Fruit fly (Drosophila melanogaster) whole organism, prepupa: ENCODE measurements around the gene CG31077.
A peak's percentile ranks its signal among the peaks of the same experiment; 100 is the strongest.

Source experiments
- Blimp-1 ChIP-seq: fragments of 200-800 bp; sonication (Bioruptor generic); optimal IDR thresholded peaks from 3 replicates; lab custom pipeline; 2017; ENCODE audit warnings: missing biosample characterization, missing genetic modification characterization, mild to moderate bottlenecking, moderate library complexity, missing genetic modification reagents
- CG10631 ChIP-seq: fragments of 200-800 bp; sonication (Bioruptor generic); optimal IDR thresholded peaks from 2 replicates; lab custom pipeline; 2016; ENCODE audit warnings: missing biosample characterization, missing genetic modification characterization
- CG10669 ChIP-seq: fragments of 200-800 bp; sonication (Bioruptor generic); optimal IDR thresholded peaks from 3 replicates; lab custom pipeline; 2018; ENCODE audit warnings: missing biosample characterization, mild to moderate bottlenecking, missing genetic modification characterization, moderate library complexity
- CG11294 ChIP-seq: fragments of 200-800 bp; sonication (Bioruptor generic); IDR thresholded peaks from 2 replicates; pipeline ENCODE4 v1.3.6; 2022; ENCODE audit warnings: missing biosample characterization, missing genetic modification characterization
- CG11762 ChIP-seq: fragments of 200-800 bp; sonication (Bioruptor generic); optimal IDR thresholded peaks from 3 replicates; lab custom pipeline; 2016; ENCODE audit warnings: missing biosample characterization, missing genetic modification characterization; ENCODE audit not compliant: insufficient read depth
- CG11902 ChIP-seq: fragments of 200-800 bp; sonication (Bioruptor generic); optimal IDR thresholded peaks from 3 replicates; lab custom pipeline; 2016; ENCODE audit warnings: missing biosample characterization, missing genetic modification characterization
- CG15336 ChIP-seq: fragments of 200-800 bp; sonication (Bioruptor generic); IDR thresholded peaks from 2 replicates; pipeline ENCODE4 v1.3.6; 2022; ENCODE audit warnings: missing biosample characterization, missing genetic modification characterization
- CG1621 ChIP-seq: fragments of 200-800 bp; sonication (Bioruptor generic); optimal IDR thresholded peaks from 3 replicates; lab custom pipeline; 2018; ENCODE audit warnings: missing biosample characterization, mild to moderate bottlenecking, missing genetic modification characterization
- CG31627 ChIP-seq: fragments of 200-800 bp; sonication (Bioruptor generic); optimal IDR thresholded peaks from 3 replicates; lab custom pipeline; 2016; ENCODE audit warnings: missing biosample characterization, missing genetic modification characterization
- CG34406 ChIP-seq: fragments of 200-800 bp; sonication (Bioruptor generic); optimal IDR thresholded peaks from 3 replicates; lab custom pipeline; 2016; ENCODE audit warnings: missing biosample characterization, missing genetic modification characterization
- CG3919 ChIP-seq: fragments of 200-800 bp; sonication (Bioruptor generic); optimal IDR thresholded peaks from 3 replicates; lab custom pipeline; 2016; ENCODE audit warnings: missing biosample characterization, missing genetic modification characterization
- CG4318 ChIP-seq: fragments of 200-800 bp; sonication (Bioruptor generic); optimal IDR thresholded peaks from 3 replicates; lab custom pipeline; 2017; ENCODE audit warnings: missing biosample characterization, mild to moderate bottlenecking, missing genetic modification characterization
- CG6163 ChIP-seq: fragments of 200-800 bp; sonication (Bioruptor generic); IDR thresholded peaks from 3 replicates; pipeline ENCODE4 v1.3.6; 2022; ENCODE audit warnings: missing biosample characterization, missing genetic modification characterization
- CG6276 ChIP-seq: fragments of 200-800 bp; sonication (Bioruptor generic); optimal IDR thresholded peaks from 2 replicates; lab custom pipeline; 2017; ENCODE audit warnings: missing biosample characterization, mild to moderate bottlenecking, missing genetic modification characterization
- CG6792 ChIP-seq: fragments of 200-800 bp; sonication (Bioruptor generic); optimal IDR thresholded peaks from 3 replicates; lab custom pipeline; 2016; ENCODE audit warnings: missing biosample characterization, missing genetic modification characterization
- CG6854 ChIP-seq: fragments of 200-800 bp; sonication (Bioruptor generic); optimal IDR thresholded peaks from 2 replicates; lab custom pipeline; 2017; ENCODE audit warnings: missing biosample characterization, mild to moderate bottlenecking, missing genetic modification characterization
- CG7368 ChIP-seq: fragments of 200-800 bp; sonication (Bioruptor generic); optimal IDR thresholded peaks from 3 replicates; lab custom pipeline; 2016; ENCODE audit warnings: missing biosample characterization, missing genetic modification characterization
- CG8319 ChIP-seq: fragments of 200-800 bp; sonication (Bioruptor generic); optimal IDR thresholded peaks from 3 replicates; lab custom pipeline; 2016; ENCODE audit warnings: missing biosample characterization, missing genetic modification characterization
- CG8632 ChIP-seq: fragments of 200-800 bp; sonication (Bioruptor generic); optimal IDR thresholded peaks from 3 replicates; lab custom pipeline; 2016; ENCODE audit warnings: missing biosample characterization, missing genetic modification characterization
- CG9139 ChIP-seq: fragments of 200-800 bp; sonication (Bioruptor generic); optimal IDR thresholded peaks from 3 replicates; lab custom pipeline; 2017; ENCODE audit warnings: missing biosample characterization, mild to moderate bottlenecking, missing genetic modification characterization
- Eip75B ChIP-seq: fragments of 200-800 bp; sonication (Bioruptor generic); optimal IDR thresholded peaks from 3 replicates; lab custom pipeline; 2016; ENCODE audit warnings: missing biosample characterization, missing genetic modification characterization
- Eip78C ChIP-seq: fragments of 200-800 bp; sonication (Bioruptor generic); peaks from one replicate; lab custom pipeline; 2016; ENCODE audit warnings: missing biosample characterization, missing genetic modification characterization
- Eip93F ChIP-seq: fragments of 200-800 bp; sonication (Bioruptor generic); optimal IDR thresholded peaks from 2 replicates; lab custom pipeline; 2016; ENCODE audit warnings: missing biosample characterization, mild to moderate bottlenecking, missing genetic modification characterization
- Ets96B ChIP-seq: fragments of 200-800 bp; optimal IDR thresholded peaks from 2 replicates; lab custom pipeline; 2019; ENCODE audit warnings: missing biosample characterization, mild to moderate bottlenecking, missing genetic modification characterization, moderate library complexity
- Hr38 ChIP-seq: sonication (Bioruptor generic); optimal IDR thresholded peaks from 2 replicates; lab custom pipeline; 2016; ENCODE audit warnings: missing biosample characterization, missing genetic modification characterization
- Hr39 ChIP-seq: fragments of 200-800 bp; sonication (Bioruptor generic); optimal IDR thresholded peaks from 2 replicates; lab custom pipeline; 2016; ENCODE audit warnings: missing biosample characterization, missing genetic modification characterization
- Hr4 ChIP-seq: fragments of 200-800 bp; sonication (Bioruptor generic); optimal IDR thresholded peaks from 3 replicates; lab custom pipeline; 2016; ENCODE audit warnings: missing biosample characterization, missing genetic modification characterization
- Lpt ChIP-seq: fragments of 200-800 bp; sonication (Bioruptor generic); optimal IDR thresholded peaks from 3 replicates; lab custom pipeline; 2016; ENCODE audit warnings: missing biosample characterization, missing genetic modification characterization
- Met ChIP-seq: fragments of 200-800 bp; sonication (Bioruptor generic); optimal IDR thresholded peaks from 3 replicates; lab custom pipeline; 2016; ENCODE audit warnings: missing biosample characterization, missing genetic modification characterization
- OdsH ChIP-seq: fragments of 200-800 bp; sonication (Bioruptor generic); optimal IDR thresholded peaks from 3 replicates; lab custom pipeline; 2016; ENCODE audit warnings: missing biosample characterization, missing genetic modification characterization
- Smox ChIP-seq: fragments of 200-800 bp; sonication (Bioruptor generic); optimal IDR thresholded peaks from 3 replicates; lab custom pipeline; 2016; ENCODE audit warnings: missing biosample characterization, missing genetic modification characterization
- Sox102F ChIP-seq: fragments of 200-800 bp; sonication (Bioruptor generic); optimal IDR thresholded peaks from 2 replicates; lab custom pipeline; 2016; ENCODE audit warnings: missing biosample characterization, mild to moderate bottlenecking, missing genetic modification characterization
- Sox15 ChIP-seq: fragments of 200-800 bp; sonication (Bioruptor generic); optimal IDR thresholded peaks from 3 replicates; lab custom pipeline; 2016; ENCODE audit warnings: missing biosample characterization, missing genetic modification characterization
- achi ChIP-seq: fragments of 200-800 bp; sonication (Bioruptor generic); optimal IDR thresholded peaks from 3 replicates; lab custom pipeline; 2016; ENCODE audit warnings: missing biosample characterization, missing genetic modification characterization
- cyc ChIP-seq: fragments of 200-800 bp; sonication (Bioruptor generic); optimal IDR thresholded peaks from 3 replicates; lab custom pipeline; 2016; ENCODE audit warnings: missing biosample characterization, missing genetic modification characterization
- dsx ChIP-seq: fragments of 200-800 bp; optimal IDR thresholded peaks from 3 replicates; lab custom pipeline; 2019; ENCODE audit warnings: missing biosample characterization, mild to moderate bottlenecking, missing genetic modification characterization, moderate library complexity; ENCODE audit not compliant: poor library complexity, severe bottlenecking
- eg ChIP-seq: fragments of 200-800 bp; sonication (Bioruptor generic); IDR thresholded peaks from 3 replicates; pipeline ENCODE4 v1.3.6; 2022; ENCODE audit warnings: missing biosample characterization, missing genetic modification characterization
- esn ChIP-seq: fragments of 200-800 bp; sonication (Bioruptor generic); optimal IDR thresholded peaks from 2 replicates; lab custom pipeline; 2016; ENCODE audit warnings: missing biosample characterization, mild to moderate bottlenecking, missing genetic modification characterization, moderate library complexity
- fd59A ChIP-seq: fragments of 200-800 bp; sonication (Bioruptor generic); optimal IDR thresholded peaks from 2 replicates; lab custom pipeline; 2017; ENCODE audit warnings: missing biosample characterization, mild to moderate bottlenecking, missing genetic modification characterization, missing genetic modification reagents
- fd85E ChIP-seq: fragments of 200-800 bp; sonication (Bioruptor generic); optimal IDR thresholded peaks from 3 replicates; lab custom pipeline; 2016; ENCODE audit warnings: missing biosample characterization, missing genetic modification characterization
- fkh ChIP-seq: fragments of 200-800 bp; sonication (Bioruptor generic); optimal IDR thresholded peaks from 3 replicates; lab custom pipeline; 2017; ENCODE audit warnings: missing biosample characterization, mild to moderate bottlenecking, missing genetic modification characterization, moderate library complexity
- lz ChIP-seq: fragments of 200-800 bp; sonication (Bioruptor generic); optimal IDR thresholded peaks from 3 replicates; lab custom pipeline; 2016; ENCODE audit warnings: missing biosample characterization, missing genetic modification characterization
- salr ChIP-seq, 2 experiments: fragments of 200-800 bp; sonication (Bioruptor generic); optimal IDR thresholded peaks; 3 replicates each; lab custom pipeline; 2016 to 2018; ENCODE audit warnings: missing biosample characterization in 2 of 2, missing genetic modification characterization in 2 of 2, mild to moderate bottlenecking in 1 of 2
- spab ChIP-seq: fragments of 200-800 bp; sonication (Bioruptor generic); optimal IDR thresholded peaks from 2 replicates; lab custom pipeline; 2017; ENCODE audit warnings: missing biosample characterization, mild to moderate bottlenecking, missing genetic modification characterization, missing genetic modification reagents
- ss ChIP-seq, 2 experiments: fragments of 200-800 bp; sonication (Bioruptor generic); optimal IDR thresholded peaks; 2 replicates in 1 of 2; 3 replicates in 1 of 2; lab custom pipeline; 2017 to 2018; ENCODE audit warnings: mild to moderate bottlenecking in 2 of 2, missing biosample characterization in 2 of 2, missing genetic modification characterization in 2 of 2, moderate library complexity in 1 of 2
- svp ChIP-seq: fragments of 200-800 bp; sonication (Bioruptor generic); peaks from one replicate; lab custom pipeline; 2016; ENCODE audit warnings: missing biosample characterization, missing genetic modification characterization
- topi ChIP-seq: fragments of 200-800 bp; sonication (Bioruptor generic); optimal IDR thresholded peaks from 3 replicates; lab custom pipeline; 2016; ENCODE audit warnings: missing biosample characterization, missing genetic modification characterization

CG31077 gene

DNA sequence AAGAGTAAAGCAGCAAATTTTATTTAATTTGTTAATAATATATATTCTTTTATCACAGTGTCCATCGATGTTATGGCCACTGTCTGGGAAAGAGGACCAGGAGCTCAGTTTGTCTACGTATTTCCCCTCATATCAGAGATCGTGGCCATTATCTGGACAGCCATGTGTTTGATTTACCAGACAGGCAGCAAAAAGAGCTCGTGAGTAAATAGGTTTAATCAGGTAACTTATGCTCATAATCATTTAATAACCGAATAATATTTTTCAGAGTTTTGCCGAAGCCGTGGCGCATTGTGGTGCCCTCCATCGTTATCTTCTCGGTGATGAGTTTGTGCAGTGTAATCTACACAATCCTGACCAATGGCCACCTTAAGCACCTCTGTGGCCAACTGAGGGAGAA, 15.1 kb upstream of the CG31077 start:
- TF ChIP-seq svp (GFP tag; lab: Kevin White, UChicago): peak; percentile 62
- no peak for TF ChIP-seq Eip75B
- TF ChIP-seq Hr4: no peak

DNA sequence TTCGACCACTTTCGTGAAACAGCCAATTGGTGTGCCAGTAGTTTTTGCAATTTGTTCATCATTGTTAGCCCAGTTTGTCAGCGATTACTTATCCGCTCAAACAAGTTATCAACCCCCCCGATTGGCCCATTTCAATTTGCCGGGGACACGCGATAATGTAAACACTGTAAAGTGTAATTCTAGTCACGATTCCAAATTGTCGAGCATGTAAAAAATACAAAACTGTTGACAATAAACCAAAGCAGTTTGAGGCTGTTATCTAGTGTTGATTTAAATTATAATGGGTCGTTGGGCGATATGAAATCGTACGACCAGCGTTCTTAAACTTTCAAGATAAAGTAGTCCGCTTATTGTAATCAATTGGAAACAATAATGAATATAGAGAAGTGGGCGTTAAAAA, 12.1 kb upstream of the CG31077 start:
- TF ChIP-seq dsx (GFP tag; lab: Kevin White, UChicago) (no peak), spab (no peak), ss (GFP tag; optimal IDR thresholded peaks at IDR 0.05; lab: Kevin White, UChicago) (peak in 1 of 2 experiments; percentile 37), Eip93F (no peak), CG6163 (0 out of 3 replicates have a peak, but pooled peaks have one; percentile 9), CG31627 (GFP tag; lab: Kevin White, UChicago) (no peak), CG6276 (GFP tag; lab: Kevin White, UChicago) (no peak), fkh (peak; percentile 23)
- TF ChIP-seq, all 60 proteins: peak for 3

DNA sequence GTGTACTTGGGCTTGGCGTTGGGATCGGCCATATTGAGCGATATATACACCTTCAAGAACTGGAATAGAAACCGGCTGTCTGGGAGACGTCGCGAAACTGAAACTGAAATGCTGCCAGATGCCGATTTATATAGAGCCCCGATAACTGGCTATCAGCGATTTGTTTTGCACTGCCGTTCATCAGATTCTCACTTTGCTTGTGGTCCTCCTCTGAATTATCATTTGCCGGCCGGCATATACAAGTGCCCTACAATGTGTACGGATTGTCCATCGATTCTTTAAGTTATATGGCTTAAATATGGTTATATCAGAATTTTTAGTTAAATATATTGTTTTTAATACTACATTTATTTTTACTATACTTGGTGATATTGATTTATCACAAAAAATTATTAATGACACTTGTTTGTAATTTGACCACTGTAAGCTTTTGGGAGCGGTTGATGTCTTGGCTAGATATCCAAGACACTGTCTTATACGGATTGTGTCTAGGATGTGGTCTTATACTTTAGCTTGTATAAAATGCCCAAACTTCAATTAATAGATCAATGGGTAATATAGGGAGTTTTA, 11.1 kb upstream of the CG31077 start, which contains the start of gene CG31075:
Gene CG31075, minus strand, starts transcription at position 106 of the 570 bp plus-strand sequence.
- TF ChIP-seq Sox102F (peak; percentile 88), CG11902 (GFP tag; lab: Kevin White, UChicago) (peak; percentile 80), OdsH (GFP tag; lab: Kevin White, UChicago) (peak; percentile 86), Blimp-1 (GFP tag; lab: Kevin White, UChicago) (peak; percentile 76), fd85E (GFP tag; lab: Kevin White, UChicago) (peak; percentile 74), CG6163 (peak; percentile 99), CG10631 (GFP tag; lab: Kevin White, UChicago) (peak; percentile 91), salr (GFP tag; optimal IDR thresholded peaks at IDR 0.05; lab: Kevin White, UChicago) (peak; percentile 59 to 66), Hr38 (GFP tag; lab: Kevin White, UChicago) (no peak), svp (GFP tag; lab: Kevin White, UChicago) (peak; percentile 96), lz (GFP tag; lab: Kevin White, UChicago) (peak; percentile 92), CG15336 (peak; percentile 94), Ets96B (tag; lab: Kevin White, UChicago) (peak; percentile 93), eg (GFP tag; lab: Robert Waterston, UW) (peak; percentile 97), CG8632 (peak; percentile 74), CG6792 (GFP tag; lab: Kevin White, UChicago) (peak; percentile 86), CG11762 (peak; percentile 83), Smox (GFP tag; lab: Kevin White, UChicago) (peak; percentile 87), Lpt (peak; percentile 68), CG7368 (GFP tag; lab: Kevin White, UChicago) (peak; percentile 85), Eip78C (peak; percentile 98), topi (GFP tag; lab: Kevin White, UChicago) (peak; percentile 91), Eip93F (peak; percentile 91), CG34406 (GFP tag; lab: Kevin White, UChicago) (peak; percentile 83), Met (GFP tag; lab: Kevin White, UChicago) (peak; percentile 88), fkh (no peak), CG1621 (tag; lab: Kevin White, UChicago) (peak; percentile 82), fd59A (peak; percentile 74), CG9139 (GFP tag; lab: Kevin White, UChicago) (peak; percentile 77), spab (peak; percentile 84), CG10669 (GFP tag; lab: Kevin White, UChicago) (peak; percentile 89), Sox15 (GFP tag; lab: Kevin White, UChicago) (peak; percentile 41), CG4318 (GFP tag; lab: Kevin White, UChicago) (peak; percentile 73), CG8319 (peak; percentile 77), achi (peak; percentile 90), cyc (GFP tag; lab: Kevin White, UChicago) (peak; percentile 92), Hr39 (GFP tag; lab: Kevin White, UChicago) (peak; percentile 69), ss (GFP tag; optimal IDR thresholded peaks at IDR 0.05; lab: Kevin White, UChicago) (peak; percentile 81 to 87), CG3919 (GFP tag; lab: Kevin White, UChicago) (peak; percentile 94), CG6854 (peak; percentile 72), CG11294 (peak; percentile 75), esn (GFP tag; lab: Kevin White, UChicago) (peak; percentile 94)
